Fruit fly (Drosophila melanogaster) S2 (cell line): ENCODE measurements around the gene shakB.

Source experiments
- CG8478 ChIP-seq: fragments of >200 bp; optimal IDR thresholded peaks from 2 replicates; lab custom pipeline; 2018
- CTCF ChIP-seq, 2 experiments: fragments of >200 bp; optimal IDR thresholded peaks; 2 replicates each; lab custom pipeline; 2018

- TF ChIP-seq CTCF (optimal IDR thresholded peaks at IDR 0.05; lab: Kevin White, UChicago) (no peak), CG8478 (no peak)
Measured at dm6 chrX:20745865-20746264, 181.0 kb downstream of the shakB start, which contains the start of gene CG15452.
